Fruit fly (Drosophila melanogaster): ENCODE measurements around the gene TfIIFalpha.

dm6 chr3R:6383466-6383769 lies 3.2 kb downstream of the TfIIFalpha start:
- no peak for TF ChIP-seq HLH106 (tag; optimal IDR thresholded peaks at IDR 0.05)
- no peak for TF ChIP-seq Abd-B (GFP tag; optimal IDR thresholded peaks at IDR 0.05)
- no peak for TF ChIP-seq h (GFP tag; optimal IDR thresholded peaks at IDR 0.05)
- TF ChIP-seq pan (optimal IDR thresholded peaks at IDR 0.05): no peak
- no peak for TF ChIP-seq Jra (GFP tag; optimal IDR thresholded peaks at IDR 0.05)
- no peak for TF ChIP-seq Mio (GFP tag; optimal IDR thresholded peaks at IDR 0.05)
- TF ChIP-seq ey (GFP tag; optimal IDR thresholded peaks at IDR 0.05): no peak
- no peak for TF ChIP-seq fru (GFP tag; optimal IDR thresholded peaks at IDR 0.05)
- no peak for TF ChIP-seq jim (GFP tag; optimal IDR thresholded peaks at IDR 0.05)
- TF ChIP-seq psq (GFP tag; optimal IDR thresholded peaks at IDR 0.05): no peak
- TF ChIP-seq tai (GFP tag; optimal IDR thresholded peaks at IDR 0.05): no peak
- no peak for TF ChIP-seq Myc (optimal IDR thresholded peaks at IDR 0.05)
- TF ChIP-seq Dif (GFP tag; optimal IDR thresholded peaks at IDR 0.05; ENCODE audit: partially characterized antibody): no peak
